Worm (Caenorhabditis elegans) whole organism, young adult: ENCODE data around the gene C08B6.11.

Source experiments
- C06A6.2 ChIP-seq: fragments of 200-800 bp; sonication (Bioruptor generic); conservative IDR thresholded peaks from 2 replicates; pipeline ENCODE4 v1.3.6; 2022; ENCODE audit warnings: missing genetic modification characterization, missing compliant biosample characterization
- C17E4.6 ChIP-seq: fragments of 200-800 bp; sonication (Bioruptor generic); IDR thresholded peaks from 2 replicates; pipeline ENCODE4 v1.3.6; 2022; ENCODE audit warnings: missing genetic modification reagents, missing genetic modification characterization, missing compliant biosample characterization
- F23B12.7 ChIP-seq: sonication (generic microtip); optimal IDR thresholded peaks from 2 replicates; lab custom pipeline; 2017; ENCODE audit warnings: missing genetic modification characterization, mild to moderate bottlenecking, missing compliant biosample characterization, antibody characterized with exemption, moderate library complexity; ENCODE audit not compliant: insufficient read depth
- F37B4.10 ChIP-seq: fragments of 200-800 bp; sonication (Bioruptor generic); IDR thresholded peaks from 2 replicates; pipeline ENCODE4 v1.3.6; 2022; ENCODE audit warnings: missing genetic modification characterization, missing compliant biosample characterization
- K11D2.4 ChIP-seq: fragments of 200-800 bp; sonication (Bioruptor generic); IDR thresholded peaks from 2 replicates; pipeline ENCODE4 v1.3.6; 2022; ENCODE audit warnings: missing genetic modification reagents, missing genetic modification characterization, missing compliant biosample characterization
- T26A5.8 ChIP-seq: sonication (generic microtip); optimal IDR thresholded peaks from 2 replicates; lab custom pipeline; 2016; ENCODE audit warnings: missing genetic modification characterization, missing compliant biosample characterization
- Y53F4B.3 ChIP-seq: fragments of 200-800 bp; sonication (Bioruptor generic); IDR thresholded peaks from 2 replicates; pipeline ENCODE4 v1.3.6; 2022; ENCODE audit warnings: missing genetic modification reagents, missing genetic modification characterization, missing compliant biosample characterization
- Y53G8AR.9 ChIP-seq: fragments of 200-800 bp; sonication (Bioruptor generic); conservative IDR thresholded peaks from 2 replicates; pipeline ENCODE4 v1.3.6; 2022; ENCODE audit warnings: missing genetic modification reagents, missing genetic modification characterization, missing compliant biosample characterization
- attf-5 ChIP-seq: fragments of 200-800 bp; sonication (Bioruptor generic); optimal IDR thresholded peaks from 2 replicates; lab custom pipeline; 2018; ENCODE audit warnings: mild to moderate bottlenecking, missing genetic modification characterization, missing compliant biosample characterization
- bed-1 ChIP-seq: fragments of 200-800 bp; sonication (Bioruptor generic); IDR thresholded peaks from 2 replicates; pipeline ENCODE4 v1.3.6; 2022; ENCODE audit warnings: missing genetic modification reagents, missing genetic modification characterization, missing compliant biosample characterization
- bed-2 ChIP-seq: fragments of 200-800 bp; sonication (Bioruptor generic); IDR thresholded peaks from 2 replicates; pipeline ENCODE4 v1.3.6; 2022; ENCODE audit warnings: missing genetic modification reagents, missing genetic modification characterization, missing compliant biosample characterization
- ceh-100 ChIP-seq: fragments of 200-800 bp; sonication (Bioruptor generic); IDR thresholded peaks from 2 replicates; pipeline ENCODE4 v1.3.6; 2022; ENCODE audit warnings: missing genetic modification reagents, missing genetic modification characterization, missing compliant biosample characterization
- ceh-40 ChIP-seq: fragments of 200-800 bp; sonication (Bioruptor generic); IDR thresholded peaks from 2 replicates; pipeline ENCODE4 v1.3.6; 2022; ENCODE audit warnings: missing genetic modification characterization, missing compliant biosample characterization
- chd-7 ChIP-seq: sonication (generic microtip); optimal IDR thresholded peaks from 2 replicates; lab custom pipeline; 2016; ENCODE audit warnings: mild to moderate bottlenecking, missing genetic modification characterization, moderate library complexity, missing compliant biosample characterization
- dpff-1 ChIP-seq: sonication (generic microtip); optimal IDR thresholded peaks from 2 replicates; lab custom pipeline; 2017; ENCODE audit warnings: mild to moderate bottlenecking, missing genetic modification characterization, missing compliant biosample characterization
- egl-44 ChIP-seq: fragments of 200-800 bp; sonication (Bioruptor generic); IDR thresholded peaks from 2 replicates; pipeline ENCODE4 v1.3.6; 2022; ENCODE audit warnings: missing genetic modification reagents, missing genetic modification characterization, missing compliant biosample characterization
- gei-17 ChIP-seq: fragments of 200-800 bp; sonication (Bioruptor generic); optimal IDR thresholded peaks from 2 replicates; lab custom pipeline; 2018; ENCODE audit warnings: mild to moderate bottlenecking, missing genetic modification characterization, missing compliant biosample characterization
- hmg-1.2 ChIP-seq: fragments of 200-800 bp; sonication (Bioruptor generic); IDR thresholded peaks from 2 replicates; pipeline ENCODE4 v1.3.6; 2022; ENCODE audit warnings: missing genetic modification reagents, missing genetic modification characterization, missing compliant biosample characterization
- hmg-20 ChIP-seq: fragments of 200-800 bp; sonication (Bioruptor generic); IDR thresholded peaks from 2 replicates; pipeline ENCODE4 v1.3.6; 2022; ENCODE audit warnings: missing genetic modification reagents, missing genetic modification characterization, missing compliant biosample characterization
- lag-1 ChIP-seq: fragments of 200-800 bp; sonication (Bioruptor generic); IDR thresholded peaks from 2 replicates; pipeline ENCODE4 v1.3.6; 2022; ENCODE audit warnings: missing genetic modification reagents, missing genetic modification characterization, missing compliant biosample characterization
- let-526 ChIP-seq: fragments of 200-800 bp; sonication (Bioruptor generic); IDR thresholded peaks from 2 replicates; pipeline ENCODE4 v1.3.6; 2022; ENCODE audit warnings: missing genetic modification reagents, missing genetic modification characterization, missing compliant biosample characterization
- lsl-1 ChIP-seq: fragments of 200-800 bp; sonication (Bioruptor generic); optimal IDR thresholded peaks from 2 replicates; lab custom pipeline; 2018; ENCODE audit warnings: mild to moderate bottlenecking, missing genetic modification characterization, moderate library complexity, missing compliant biosample characterization
- madf-8 ChIP-seq: fragments of 200-800 bp; sonication (Bioruptor generic); conservative IDR thresholded peaks from 2 replicates; pipeline ENCODE4 v1.3.6; 2022; ENCODE audit warnings: missing genetic modification reagents, missing genetic modification characterization, missing compliant biosample characterization
- mcd-1 ChIP-seq: fragments of 200-800 bp; sonication (Bioruptor generic); IDR thresholded peaks from 2 replicates; pipeline ENCODE4 v1.3.6; 2022; ENCODE audit warnings: missing genetic modification reagents, missing genetic modification characterization, missing compliant biosample characterization
- mel-28 ChIP-seq: sonication (generic microtip); optimal IDR thresholded peaks from 2 replicates; lab custom pipeline; 2016; ENCODE audit warnings: borderline replicate concordance, mild to moderate bottlenecking, missing genetic modification characterization, missing compliant biosample characterization
- mxl-1 ChIP-seq: sonication (generic microtip); optimal IDR thresholded peaks from 2 replicates; lab custom pipeline; 2016; ENCODE audit warnings: missing genetic modification characterization, missing compliant biosample characterization
- nfya-2 ChIP-seq: fragments of 200-800 bp; sonication (Bioruptor generic); IDR thresholded peaks from 2 replicates; pipeline ENCODE4 v1.3.6; 2022; ENCODE audit warnings: missing genetic modification reagents, missing genetic modification characterization, missing compliant biosample characterization
- nfyb-1 ChIP-seq: fragments of 200-800 bp; sonication (Bioruptor generic); IDR thresholded peaks from 2 replicates; pipeline ENCODE4 v1.3.6; 2022; ENCODE audit warnings: missing genetic modification reagents, missing genetic modification characterization, missing compliant biosample characterization
- nhr-120 ChIP-seq: fragments of 200-800 bp; sonication (Bioruptor generic); IDR thresholded peaks from 2 replicates; pipeline ENCODE4 v1.3.6; 2022; ENCODE audit warnings: missing genetic modification characterization, missing compliant biosample characterization
- nhr-179 ChIP-seq: sonication (generic microtip); optimal IDR thresholded peaks from 2 replicates; lab custom pipeline; 2016; ENCODE audit warnings: mild to moderate bottlenecking, missing genetic modification characterization, missing compliant biosample characterization
- rpc-1 ChIP-seq, 2 experiments: fragments of 150-350 bp in 1 of 2; sonication (generic microtip) in 1 of 2; optimal IDR thresholded peaks; 2 replicates each; lab custom pipeline; 2014 to 2018; ENCODE audit warnings: missing biosample characterization in 1 of 2, missing genetic modification characterization in 1 of 2, missing genetic modification reagents in 1 of 2, missing genotype in 1 of 2
- snpc-1.1 ChIP-seq: sonication (generic microtip); optimal IDR thresholded peaks from 2 replicates; lab custom pipeline; 2017; ENCODE audit warnings: missing genetic modification characterization, mild to moderate bottlenecking, missing compliant biosample characterization, antibody characterized with exemption, moderate library complexity, missing genotype, missing genetic modification reagents; ENCODE audit not compliant: insufficient read depth
- snpc-1.3 ChIP-seq: sonication (generic microtip); optimal IDR thresholded peaks from 2 replicates; lab custom pipeline; 2017; ENCODE audit warnings: missing genetic modification characterization, mild to moderate bottlenecking, missing compliant biosample characterization, antibody characterized with exemption, moderate library complexity, missing genotype, missing genetic modification reagents; ENCODE audit not compliant: insufficient read depth
- tlf-1 ChIP-seq: fragments of 200-800 bp; sonication (Bioruptor generic); optimal IDR thresholded peaks from 2 replicates; lab custom pipeline; 2018; ENCODE audit warnings: mild to moderate bottlenecking, missing genetic modification characterization, missing compliant biosample characterization
- unc-62 ChIP-seq: fragments of 150-350 bp; optimal IDR thresholded peaks from 2 replicates; lab custom pipeline; 2014; ENCODE audit warnings: missing biosample characterization, missing genetic modification reagents, missing genetic modification characterization
- ztf-25 ChIP-seq: fragments of 200-800 bp; sonication (Bioruptor generic); IDR thresholded peaks from 2 replicates; pipeline ENCODE4 v1.3.6; 2022; ENCODE audit warnings: missing genetic modification reagents, missing genetic modification characterization, missing compliant biosample characterization
- ztf-26 ChIP-seq: sonication (generic microtip); optimal IDR thresholded peaks from 2 replicates; lab custom pipeline; 2017; ENCODE audit warnings: missing genetic modification characterization, missing compliant biosample characterization
- ztf-3 ChIP-seq: fragments of 200-800 bp; sonication (Bioruptor generic); optimal IDR thresholded peaks from 2 replicates; lab custom pipeline; 2018; ENCODE audit warnings: mild to moderate bottlenecking, missing genetic modification characterization, missing compliant biosample characterization

The C08B6.11 gene

DNA sequence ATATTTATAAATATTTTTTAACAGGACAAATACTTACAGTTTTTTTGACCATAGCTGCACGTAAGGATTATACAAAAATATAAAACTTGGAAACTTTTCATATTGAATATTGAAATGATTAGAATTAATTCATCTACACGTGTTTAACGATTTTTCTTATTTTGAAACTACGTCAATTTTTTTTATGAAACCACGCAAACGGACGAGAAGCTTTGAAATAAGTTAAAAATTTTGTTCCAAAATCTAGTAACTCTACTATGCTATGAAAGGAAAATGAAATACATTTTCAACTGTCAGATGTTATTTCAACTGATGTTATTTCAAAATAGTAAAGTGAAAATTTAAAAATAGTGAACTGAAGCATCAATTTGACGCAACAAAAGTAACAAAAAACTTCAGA lies 33.6 kb upstream of the C08B6.11 start, which contains the start of gene F57A8.6:
Gene F57A8.6, minus strand, starts transcription at position 101 of the 400 bp plus-strand sequence.
- TF ChIP-seq gei-17 (GFP tag; lab: Kevin White, UChicago), result no peak

DNA sequence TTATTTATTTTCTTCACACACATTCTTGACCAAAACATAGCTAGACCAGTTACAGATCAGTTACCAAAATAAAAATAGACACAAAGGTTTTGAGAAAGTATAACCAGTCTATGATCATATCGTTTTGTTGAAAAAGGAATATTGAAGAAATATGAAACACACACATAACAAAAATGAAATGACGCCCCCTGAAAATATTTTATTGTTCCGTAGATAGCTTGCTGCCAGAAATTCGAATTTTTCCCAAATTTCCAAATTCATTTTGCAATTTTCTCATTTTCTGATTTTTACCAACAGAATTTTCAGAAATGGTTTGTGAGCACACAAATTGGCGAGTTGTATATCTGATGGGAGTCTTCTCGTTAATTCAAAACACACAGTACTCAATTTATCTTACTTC lies 32.0 kb upstream of the C08B6.11 start, which contains the start of gene F57A8.7:
Gene F57A8.7, plus strand, starts transcription at position 301 of the 400 bp plus-strand sequence.
- no peak for TF ChIP-seq chd-7 (tag; lab: Kevin White, UChicago)
- TF ChIP-seq unc-62, result no peak

DNA sequence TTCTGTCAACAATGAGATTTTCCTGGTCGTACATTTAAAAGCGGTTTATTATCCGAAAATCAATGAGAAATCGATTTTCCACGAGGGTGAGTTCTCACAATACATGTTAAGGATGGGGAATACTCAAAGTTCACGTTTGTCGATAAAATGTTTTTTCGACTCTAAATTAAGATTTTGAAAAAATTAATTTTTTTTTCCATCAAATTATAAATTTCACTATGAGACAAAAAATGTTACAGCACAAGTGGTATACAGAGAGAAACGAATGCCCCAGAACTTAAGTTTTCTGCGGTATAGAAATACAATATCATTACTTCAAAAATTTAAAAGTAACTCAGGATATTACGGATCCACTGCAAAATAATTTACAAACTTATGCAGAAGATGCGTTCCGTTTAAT lies 29.2 kb upstream of the C08B6.11 start, which contains the start of gene R04B5.1:
Gene R04B5.1, minus strand, starts transcription at position 101 of the 400 bp plus-strand sequence.
- TF ChIP-seq C06A6.2 (no peak), nfyb-1 (GFP tag; lab: Robert Waterston, UW) (no peak), bed-1 (GFP tag; lab: Robert Waterston, UW) (no peak), T26A5.8 (no peak), nhr-179 (no peak), bed-2 (GFP tag; lab: Robert Waterston, UW) (no peak), mcd-1 (GFP tag; lab: Robert Waterston, UW) (no peak), F23B12.7 (tag; lab: Kevin White, UChicago) (no peak), K11D2.4 (GFP tag; lab: Robert Waterston, UW) (no peak), ceh-100 (GFP tag; lab: Robert Waterston, UW) (no peak), let-526 (GFP tag; lab: Robert Waterston, UW) (no peak), rpc-1 (optimal IDR thresholded peaks at IDR 0.05; lab: Kevin White, UChicago) (no peak), rpc-1 (tag; optimal IDR thresholded peaks at IDR 0.05; lab: Kevin White, UChicago) (no peak)

DNA sequence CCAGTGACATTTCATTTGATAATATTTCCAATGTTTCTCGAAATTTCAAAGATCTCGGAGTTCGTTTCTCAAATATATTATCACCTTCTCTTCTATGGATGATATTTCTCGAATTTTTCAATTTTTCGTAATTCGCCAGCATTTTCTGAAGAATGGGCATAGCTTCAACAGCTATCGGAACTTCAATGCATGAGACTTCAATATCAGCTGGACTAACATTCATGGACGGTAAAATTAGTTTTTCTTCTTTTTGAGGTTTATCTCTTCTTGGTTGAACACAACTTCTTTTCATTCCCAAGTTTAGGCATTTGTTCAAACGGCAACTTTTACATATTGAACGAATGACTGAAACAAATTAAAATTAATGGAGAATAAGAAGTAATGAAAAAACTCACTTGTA lies 26.5 kb upstream of the C08B6.11 start:
- TF ChIP-seq egl-44, result no peak
- no peak for TF ChIP-seq lag-1 (GFP tag; lab: Robert Waterston, UW)

DNA sequence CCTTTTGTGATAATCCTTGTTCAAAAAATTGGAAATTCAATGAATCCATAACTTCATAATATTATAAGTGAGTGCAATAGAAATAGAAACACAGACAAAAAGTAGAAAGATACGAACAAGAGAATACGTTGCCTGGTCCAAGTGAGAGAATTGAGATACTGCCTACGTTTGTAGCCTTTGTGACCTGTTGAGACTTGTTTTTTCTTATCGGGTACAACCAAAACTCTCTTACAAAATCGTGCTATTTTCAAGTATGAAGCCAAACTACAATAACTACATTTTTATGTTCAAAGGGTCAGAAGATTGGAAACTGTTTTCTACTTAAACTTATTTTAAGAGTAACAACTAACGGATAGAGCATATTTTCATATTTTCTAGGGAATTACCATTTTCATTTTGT lies 25.8 kb upstream of the C08B6.11 start, which contains the start of gene nhr-205:
Gene nhr-205, minus strand, starts transcription at position 141 of the 400 bp plus-strand sequence.
- TF ChIP-seq lag-1 (GFP tag; lab: Robert Waterston, UW) (no peak), rpc-1 (optimal IDR thresholded peaks at IDR 0.05; lab: Kevin White, UChicago) (no peak), rpc-1 (tag; optimal IDR thresholded peaks at IDR 0.05; lab: Kevin White, UChicago) (no peak), snpc-1.1 (no peak), hmg-20 (GFP tag; lab: Robert Waterston, UW) (no peak), tlf-1 (no peak), Y53F4B.3 (no peak), K11D2.4 (GFP tag; lab: Robert Waterston, UW) (no peak), attf-5 (no peak), F37B4.10 (GFP tag; lab: Robert Waterston, UW) (no peak), dpff-1 (tag; lab: Kevin White, UChicago) (no peak), nfya-2 (no peak), ceh-100 (GFP tag; lab: Robert Waterston, UW) (no peak), ceh-40 (GFP tag; lab: Robert Waterston, UW) (no peak), nhr-179 (no peak)

ce11 chrV:10083999-10084468 lies 23.4 kb upstream of the C08B6.11 start, which contains the start of gene nhr-12:
Gene nhr-12 (minus strand): TSS chrV:10084049.
- TF ChIP-seq mxl-1 (tag; lab: Kevin White, UChicago) (no peak), T26A5.8 (no peak)

DNA sequence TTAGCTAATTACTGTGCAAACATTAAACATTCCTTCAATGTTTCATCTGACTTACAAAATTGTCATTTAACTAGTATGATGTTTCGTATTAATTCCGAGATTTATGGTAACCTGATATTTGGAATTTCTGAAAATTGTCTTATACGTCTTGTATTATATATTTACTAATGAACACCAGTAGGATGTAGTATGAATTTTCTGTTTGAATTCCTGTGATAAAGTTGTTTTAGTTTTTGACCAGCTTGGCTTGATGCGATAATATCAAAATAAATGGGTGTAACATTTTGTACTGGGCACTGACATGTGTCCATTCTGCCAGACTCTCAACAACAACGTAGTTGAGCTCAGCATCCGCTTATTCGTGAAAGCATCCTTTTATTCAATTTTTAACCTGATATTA lies 22.5 kb upstream of the C08B6.11 start, which contains the start of gene R04B5.6:
Gene R04B5.6, plus strand, starts transcription at position 301 of the 400 bp plus-strand sequence.
- TF ChIP-seq nhr-120 (no peak), snpc-1.3 (tag; lab: Kevin White, UChicago) (no peak), ztf-3 (GFP tag; lab: Kevin White, UChicago) (no peak), mel-28 (tag; lab: Kevin White, UChicago) (no peak), hmg-20 (GFP tag; lab: Robert Waterston, UW) (no peak), mcd-1 (GFP tag; lab: Robert Waterston, UW) (no peak), lsl-1 (GFP tag; lab: Kevin White, UChicago) (no peak), ztf-25 (GFP tag; lab: Robert Waterston, UW) (no peak), madf-8 (GFP tag; lab: Robert Waterston, UW) (no peak), Y53G8AR.9 (GFP tag; lab: Robert Waterston, UW) (no peak), ztf-26 (tag; lab: Kevin White, UChicago) (no peak), hmg-1.2 (GFP tag; lab: Robert Waterston, UW) (no peak), C17E4.6 (GFP tag; lab: Robert Waterston, UW) (no peak)
